Fruit fly (Drosophila melanogaster) whole organism, wandering third instar larva: ENCODE measurements around the gene BTBD9.

Source experiments
- Abd-B ChIP-seq: fragments of >200 bp; optimal IDR thresholded peaks from 2 replicates; lab custom pipeline; 2017; ENCODE audit warnings: missing biosample characterization, missing genetic modification characterization
- GATAd ChIP-seq: sonication (Bioruptor generic); optimal IDR thresholded peaks from 2 replicates; lab custom pipeline; 2016; ENCODE audit warnings: missing biosample characterization, missing genetic modification characterization
- Hr78 ChIP-seq: fragments of >200 bp; optimal IDR thresholded peaks from 2 replicates; lab custom pipeline; 2017; ENCODE audit warnings: missing biosample characterization, missing genetic modification characterization
- Hr83 ChIP-seq: fragments of 200-300 bp; sonication (Bioruptor generic); optimal IDR thresholded peaks from 2 replicates; lab custom pipeline; 2016; ENCODE audit warnings: missing biosample characterization, mild to moderate bottlenecking, missing genetic modification characterization, moderate library complexity; ENCODE audit not compliant: poor library complexity, severe bottlenecking
- Mio ChIP-seq: sonication (Bioruptor generic); optimal IDR thresholded peaks from 2 replicates; lab custom pipeline; 2016; ENCODE audit warnings: missing biosample characterization, missing genetic modification characterization
- Myc ChIP-seq: fragments of >200 bp; optimal IDR thresholded peaks from 2 replicates; lab custom pipeline; 2017
- N ChIP-seq: fragments of >200 bp; optimal IDR thresholded peaks from 2 replicates; lab custom pipeline; 2018; ENCODE audit warnings: missing biosample characterization, missing external identifiers, missing genetic modification characterization
- dsf ChIP-seq: sonication (Bioruptor generic); optimal IDR thresholded peaks from 2 replicates; lab custom pipeline; 2016; ENCODE audit warnings: missing biosample characterization, missing genetic modification characterization, borderline replicate concordance
- fru ChIP-seq: fragments of 200-800 bp; sonication (Bioruptor generic); optimal IDR thresholded peaks from 3 replicates; lab custom pipeline; 2016; ENCODE audit warnings: missing biosample characterization, mild to moderate bottlenecking, missing genetic modification characterization
- jim ChIP-seq: fragments of 175-275, 200-325 bp; sonication (Bioruptor generic); optimal IDR thresholded peaks from 2 replicates; lab custom pipeline; 2016; ENCODE audit warnings: missing biosample characterization, mild to moderate bottlenecking, missing genetic modification characterization
- psq ChIP-seq: fragments of 200-800 bp; sonication (Bioruptor generic); optimal IDR thresholded peaks from 3 replicates; lab custom pipeline; 2017; ENCODE audit warnings: missing biosample characterization, mild to moderate bottlenecking, missing genetic modification characterization, moderate library complexity
- sage ChIP-seq: fragments of 200-800 bp; sonication (Bioruptor generic); optimal IDR thresholded peaks from 2 replicates; lab custom pipeline; 2016; ENCODE audit warnings: missing biosample characterization, mild to moderate bottlenecking, missing genetic modification characterization
- tai ChIP-seq: sonication (Bioruptor generic); optimal IDR thresholded peaks from 2 replicates; lab custom pipeline; 2016; ENCODE audit warnings: missing biosample characterization, missing genetic modification characterization
- usp ChIP-seq: fragments of >200 bp; optimal IDR thresholded peaks from 2 replicates; lab custom pipeline; 2017; ENCODE audit warnings: missing biosample characterization, missing genetic modification characterization

- TF ChIP-seq Hr78 (GFP tag; lab: Kevin White, UChicago) (no peak), N (GFP tag; lab: Kevin White, UChicago) (no peak), dsf (GFP tag; lab: Kevin White, UChicago) (no peak), fru (no peak), sage (no peak), usp (GFP tag; lab: Kevin White, UChicago) (no peak), Abd-B (no peak), jim (GFP tag; lab: Kevin White, UChicago) (no peak), tai (GFP tag; lab: Kevin White, UChicago) (no peak), GATAd (GFP tag; lab: Kevin White, UChicago) (no peak), psq (GFP tag; lab: Kevin White, UChicago) (no peak), Hr83 (GFP tag; lab: Kevin White, UChicago) (no peak), Mio (GFP tag; lab: Kevin White, UChicago) (no peak), Myc (lab: Kevin White, UChicago) (no peak)
Observed at dm6 chrX:10743825-10744224, 24.5 kb upstream of the BTBD9 start.
